Worm (Caenorhabditis elegans) whole organism, late embryonic: ENCODE data around the gene pacs-1.

Source experiments
- K02D7.2 ChIP-seq: sonication (generic microtip); optimal IDR thresholded peaks from 2 replicates; lab custom pipeline; 2017; ENCODE audit warnings: mild to moderate bottlenecking, missing genetic modification characterization, missing compliant biosample characterization
- ama-1 ChIP-seq: fragments of 150-350 bp; optimal IDR thresholded peaks from 2 replicates; lab custom pipeline; 2014
- ceh-18 ChIP-seq: sonication (generic microtip); optimal IDR thresholded peaks from 2 replicates; lab custom pipeline; 2016; ENCODE audit warnings: missing genetic modification characterization, missing compliant biosample characterization
- dve-1 ChIP-seq: sonication (generic microtip); optimal IDR thresholded peaks from 2 replicates; lab custom pipeline; 2017; ENCODE audit warnings: antibody characterized with exemption, mild to moderate bottlenecking, missing genetic modification characterization, missing compliant biosample characterization
- fax-1 ChIP-seq: sonication (generic microtip); optimal IDR thresholded peaks from 2 replicates; lab custom pipeline; 2016; ENCODE audit warnings: missing genotype, missing genetic modification characterization, missing compliant biosample characterization
- fkh-10 ChIP-seq: fragments of 150-350 bp; optimal IDR thresholded peaks from 2 replicates; lab custom pipeline; 2014; ENCODE audit warnings: missing biosample characterization, missing genetic modification reagents, missing genetic modification characterization
- hlh-30 ChIP-seq: sonication (generic microtip); optimal IDR thresholded peaks from 2 replicates; lab custom pipeline; 2017; ENCODE audit warnings: antibody characterized with exemption, missing genetic modification characterization, missing compliant biosample characterization; ENCODE audit not compliant: insufficient read depth
- hlh-6 ChIP-seq: sonication (generic microtip); optimal IDR thresholded peaks from 2 replicates; lab custom pipeline; 2016; ENCODE audit warnings: missing genotype, missing genetic modification characterization, missing compliant biosample characterization
- lin-11 ChIP-seq: fragments of 200-800 bp; sonication (Bioruptor generic); optimal IDR thresholded peaks from 2 replicates; lab custom pipeline; 2018; ENCODE audit warnings: mild to moderate bottlenecking, missing genetic modification characterization, missing compliant biosample characterization
- nhr-11 ChIP-seq: fragments of 150-350 bp; optimal IDR thresholded peaks from 2 replicates; lab custom pipeline; 2014; ENCODE audit warnings: missing biosample characterization, missing genetic modification characterization
- pqm-1 ChIP-seq: sonication (generic microtip); optimal IDR thresholded peaks from 2 replicates; lab custom pipeline; 2016; ENCODE audit warnings: missing genetic modification characterization, missing compliant biosample characterization
- rnt-1 ChIP-seq: sonication (generic microtip); optimal IDR thresholded peaks from 2 replicates; lab custom pipeline; 2016; ENCODE audit warnings: missing genetic modification characterization, missing compliant biosample characterization
- sox-4 ChIP-seq: sonication (generic microtip); optimal IDR thresholded peaks from 2 replicates; lab custom pipeline; 2017; ENCODE audit warnings: mild to moderate bottlenecking, missing genetic modification characterization, inconsistent platforms, missing compliant biosample characterization
- unc-55 ChIP-seq: sonication (generic microtip); optimal IDR thresholded peaks from 2 replicates; lab custom pipeline; 2017; ENCODE audit warnings: missing biosample characterization, missing genetic modification reagents, missing genetic modification characterization

DNA sequence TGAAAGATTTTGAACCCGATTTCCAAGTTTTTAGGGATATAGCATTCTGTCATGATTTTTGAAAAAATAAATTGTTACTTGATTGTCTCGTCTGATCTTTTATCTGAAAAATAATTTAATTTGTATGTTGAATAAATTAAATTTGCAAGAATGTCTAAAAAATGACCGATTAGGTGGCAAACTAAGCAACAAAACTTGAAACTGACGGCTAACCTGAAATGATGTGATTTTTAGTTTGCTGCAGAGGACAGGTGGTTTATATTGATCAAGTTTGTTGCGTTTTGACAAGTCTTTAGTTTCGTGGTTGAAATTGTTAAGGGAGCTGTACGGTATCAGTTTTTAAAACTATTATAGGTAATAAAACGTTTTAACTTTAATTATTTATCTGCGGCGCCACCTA, 40.4 kb upstream of the pacs-1 start, which contains the start of gene F07C3.16:
- no peak for TF ChIP-seq hlh-6
- no peak for TF ChIP-seq hlh-30 (tag; lab: Kevin White, UChicago)
- no peak for TF ChIP-seq rnt-1 (tag; lab: Kevin White, UChicago)
- TF ChIP-seq fkh-10 = no peak
- no peak for TF ChIP-seq pqm-1
- no peak for TF ChIP-seq nhr-11 (tag; lab: Kevin White, UChicago)
- no peak for TF ChIP-seq fax-1
- no peak for TF ChIP-seq unc-55 (GFP tag; lab: Kevin White, UChicago)
- TF ChIP-seq dve-1 (tag; lab: Kevin White, UChicago) = no peak
- no peak for TF ChIP-seq ceh-18 (tag; lab: Kevin White, UChicago)
- TF ChIP-seq lin-11 (tag; lab: Kevin White, UChicago) = no peak
- no peak for TF ChIP-seq ama-1
- TF ChIP-seq K02D7.2 (tag; lab: Kevin White, UChicago) = no peak
- no peak for TF ChIP-seq sox-4 (tag; lab: Kevin White, UChicago)
